Fruit fly (Drosophila melanogaster): ENCODE data around the gene CG42337.
A peak's percentile ranks its signal among the peaks of the same experiment; 100 is the strongest.

Gene CG42337

DNA sequence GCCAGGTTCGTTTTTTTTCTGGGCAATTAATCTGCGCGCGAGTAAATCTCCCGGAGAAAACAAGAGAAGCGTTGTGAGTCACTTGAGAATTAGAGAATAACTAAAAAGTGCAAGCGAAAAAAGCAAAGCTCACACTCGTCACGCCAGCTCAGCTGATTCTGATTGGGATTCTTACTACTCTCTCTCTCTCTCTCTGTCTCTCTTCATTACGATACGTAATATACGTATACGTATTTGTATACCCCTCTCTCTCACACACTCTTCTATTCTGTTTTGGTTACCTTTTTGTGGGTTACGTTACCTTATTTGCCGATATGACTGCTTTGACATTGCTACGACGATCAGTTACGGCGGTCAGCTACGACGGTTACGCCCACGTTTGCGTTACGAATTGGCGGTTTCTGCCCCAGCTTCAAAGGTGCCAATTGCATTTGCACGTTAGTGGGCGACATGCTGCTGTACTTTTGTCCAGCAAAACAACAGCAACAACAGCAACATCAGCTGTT is 9.7 kb upstream of the CG42337 start, which contains the start of the genes Targ1, CG10512 and Targ2 (continued):
- TF ChIP-seq gem (tag; optimal IDR thresholded peaks at IDR 0.05) (no peak), Awh (GFP tag; IDR thresholded peaks at IDR 0.05) (no peak), CG9876 (GFP tag; optimal IDR thresholded peaks at IDR 0.05) (no peak), CG13287 (GFP tag; IDR thresholded peaks at IDR 0.05; ENCODE audit: partially characterized antibody) (0 out of 2 replicates have a peak, but pooled peaks have one; percentile 21), CG8290 (GFP tag; optimal IDR thresholded peaks at IDR 0.05) (no peak), CG8290 (tag; optimal IDR thresholded peaks at IDR 0.05) (no peak), luna (GFP tag; optimal IDR thresholded peaks at IDR 0.05) (no peak), da (GFP tag; optimal IDR thresholded peaks at IDR 0.05) (no peak), CG10959 (GFP tag; IDR thresholded peaks at IDR 0.05) (no peak), eve (GFP tag; optimal IDR thresholded peaks at IDR 0.05) (no peak), Dbx (GFP tag; IDR thresholded peaks at IDR 0.05) (no peak), Hr39 (optimal IDR thresholded peaks at IDR 0.05) (no peak), rib (GFP tag; IDR thresholded peaks at IDR 0.05) (no peak), dpn (GFP tag; optimal IDR thresholded peaks at IDR 0.05) (no peak), sqz (GFP tag; optimal IDR thresholded peaks at IDR 0.05) (no peak), CG15269 (tag; optimal IDR thresholded peaks at IDR 0.05) (no peak), row (GFP tag; IDR thresholded peaks at IDR 0.05) (no peak), dysf (GFP tag; IDR thresholded peaks at IDR 0.05) (no peak), aop (GFP tag; IDR thresholded peaks at IDR 0.05) (no peak), Blimp-1 (GFP tag; optimal IDR thresholded peaks at IDR 0.05) (peak; percentile 22), CG9932 (GFP tag; IDR thresholded peaks at IDR 0.05) (no peak), pzg (GFP tag; optimal IDR thresholded peaks at IDR 0.05) (no peak), crp (GFP tag; optimal IDR thresholded peaks at IDR 0.05) (peak in 1 of 2 experiments; percentile 49), Dek (tag; optimal IDR thresholded peaks at IDR 0.05) (no peak), Lim3 (GFP tag; IDR thresholded peaks at IDR 0.05) (no peak), CG4424 (GFP tag; optimal IDR thresholded peaks at IDR 0.05) (no peak), chinmo (GFP tag; IDR thresholded peaks at IDR 0.05; ENCODE audit: partially characterized antibody) (peak; percentile 72; the same call in 1 of the 4 replicates), Pdp1 (GFP tag; optimal IDR thresholded peaks at IDR 0.05) (peak in 1 of 2 experiments; percentile 7), sc (optimal IDR thresholded peaks at IDR 0.05) (no peak), sc (GFP tag; optimal IDR thresholded peaks at IDR 0.05) (no peak), CG14965 (GFP tag; optimal IDR thresholded peaks at IDR 0.05; ENCODE audit: borderline replicate concordance) (no peak), slbo (GFP tag; IDR thresholded peaks at IDR 0.05) (no peak), HLH4C (GFP tag; IDR thresholded peaks at IDR 0.05; ENCODE audit: partially characterized antibody) (peak; percentile 49; the same call in 1 of the 3 replicates), CG10431 (GFP tag; optimal IDR thresholded peaks at IDR 0.05) (no peak), ham (GFP tag; IDR thresholded peaks at IDR 0.05) (no peak), CG7556 (GFP tag; optimal IDR thresholded peaks at IDR 0.05) (no peak), Sry-β (GFP tag; optimal IDR thresholded peaks at IDR 0.05) (no peak), Ravus (GFP tag; IDR thresholded peaks at IDR 0.05) (no peak), odd (GFP tag; optimal IDR thresholded peaks at IDR 0.05) (no peak), otp (GFP tag; IDR thresholded peaks at IDR 0.05) (no peak), CG12744 (GFP tag; optimal IDR thresholded peaks at IDR 0.05) (no peak), chif (GFP tag; optimal IDR thresholded peaks at IDR 0.05) (no peak), danr (GFP tag; IDR thresholded peaks at IDR 0.05) (no peak), en (GFP tag; optimal IDR thresholded peaks at IDR 0.05) (no peak), fd102C (GFP tag; optimal IDR thresholded peaks at IDR 0.05) (no peak), CG3163 (GFP tag; optimal IDR thresholded peaks at IDR 0.05) (no peak), CG10565 (GFP tag; optimal IDR thresholded peaks at IDR 0.05) (no peak), CG1832 (GFP tag; optimal IDR thresholded peaks at IDR 0.05) (peak; percentile 28), pum (GFP tag; optimal IDR thresholded peaks at IDR 0.05) (no peak), pfk (GFP tag; optimal IDR thresholded peaks at IDR 0.05) (no peak), sens (GFP tag) (peak; percentile 45), MESR4 (GFP tag; optimal IDR thresholded peaks at IDR 0.05) (no peak)

Measured in whole organism, embryonic.